Fruit fly (Drosophila melanogaster) whole organism, wandering third instar larva: ENCODE measurements around the gene CG14357.

Experiments
- CG9705 ChIP-seq: fragments of 200-800 bp; sonication (Bioruptor generic); optimal IDR thresholded peaks from 2 replicates; lab custom pipeline; 2018; ENCODE audit warnings: missing biosample characterization, mild to moderate bottlenecking, missing genetic modification characterization
- Dif ChIP-seq: fragments of 200-275, 200-300 bp; sonication (Bioruptor generic); optimal IDR thresholded peaks from 2 replicates; lab custom pipeline; 2018; ENCODE audit warnings: missing biosample characterization, missing genetic modification characterization; ENCODE audit not compliant: partially characterized antibody
- OdsH ChIP-seq: fragments of 200-800 bp; sonication (Bioruptor generic); optimal IDR thresholded peaks from 2 replicates; lab custom pipeline; 2016; ENCODE audit warnings: missing biosample characterization, mild to moderate bottlenecking, missing genetic modification characterization
- Sp1 ChIP-seq: fragments of 200-800 bp; sonication (Bioruptor generic); optimal IDR thresholded peaks from 3 replicates; lab custom pipeline; 2019; ENCODE audit warnings: missing biosample characterization, mild to moderate bottlenecking, missing genetic modification characterization, moderate library complexity
- dmrt93B ChIP-seq: fragments of 200-800 bp; sonication (Bioruptor generic); optimal IDR thresholded peaks from 2 replicates; lab custom pipeline; 2018; ENCODE audit warnings: missing biosample characterization, mild to moderate bottlenecking, missing genetic modification characterization
- lola ChIP-seq: fragments of >200 bp; optimal IDR thresholded peaks from 2 replicates; lab custom pipeline; 2017; ENCODE audit warnings: missing biosample characterization, missing genetic modification characterization
- usp ChIP-seq: fragments of >200 bp; optimal IDR thresholded peaks from 2 replicates; lab custom pipeline; 2017; ENCODE audit warnings: missing biosample characterization, missing genetic modification characterization
- woc ChIP-seq: sonication (Bioruptor generic); optimal IDR thresholded peaks from 2 replicates; lab custom pipeline; 2016; ENCODE audit warnings: missing biosample characterization, mild to moderate bottlenecking, missing genetic modification characterization

dm6 chr3R:14140912-14141311, 28.9 kb upstream of the CG14357 start:
- TF ChIP-seq dmrt93B (GFP tag; lab: Kevin White, UChicago) (no peak), Sp1 (no peak), CG9705 (no peak), usp (GFP tag; lab: Kevin White, UChicago) (no peak), OdsH (GFP tag; lab: Kevin White, UChicago) (no peak), Dif (GFP tag; lab: Kevin White, UChicago) (peak; percentile 26), woc (GFP tag; lab: Kevin White, UChicago) (no peak), lola (no peak)
